Worm (Caenorhabditis elegans) whole organism, L4/young adult: ENCODE data around the gene F11A5.17.

Experiments used
- W03F9.2 ChIP-seq: fragments of 150-350 bp; optimal IDR thresholded peaks from 2 replicates; lab custom pipeline; 2014; ENCODE audit warnings: missing biosample characterization, missing genetic modification characterization
- dao-5 ChIP-seq: sonication (generic microtip); optimal IDR thresholded peaks from 2 replicates; lab custom pipeline; 2016; ENCODE audit warnings: missing genotype, missing genetic modification characterization, moderate library complexity, missing compliant biosample characterization
- him-1 ChIP-seq: sonication (generic microtip); optimal IDR thresholded peaks from 2 replicates; lab custom pipeline; 2016; ENCODE audit warnings: missing genotype, missing genetic modification reagents, missing genetic modification characterization, missing compliant biosample characterization

ce11 chrV:16202618-16203017 is 788 bp downstream of the F11A5.17 start, which contains the start of gene F11A5.18:
- TF ChIP-seq W03F9.2 (tag; lab: Kevin White, UChicago) = no peak
- TF ChIP-seq him-1 (tag; lab: Kevin White, UChicago) = no peak
- no peak for TF ChIP-seq dao-5 (tag; lab: Kevin White, UChicago)
